Fruit fly (Drosophila melanogaster): ENCODE results near the gene CG5439.

CG5439 gene

DNA sequence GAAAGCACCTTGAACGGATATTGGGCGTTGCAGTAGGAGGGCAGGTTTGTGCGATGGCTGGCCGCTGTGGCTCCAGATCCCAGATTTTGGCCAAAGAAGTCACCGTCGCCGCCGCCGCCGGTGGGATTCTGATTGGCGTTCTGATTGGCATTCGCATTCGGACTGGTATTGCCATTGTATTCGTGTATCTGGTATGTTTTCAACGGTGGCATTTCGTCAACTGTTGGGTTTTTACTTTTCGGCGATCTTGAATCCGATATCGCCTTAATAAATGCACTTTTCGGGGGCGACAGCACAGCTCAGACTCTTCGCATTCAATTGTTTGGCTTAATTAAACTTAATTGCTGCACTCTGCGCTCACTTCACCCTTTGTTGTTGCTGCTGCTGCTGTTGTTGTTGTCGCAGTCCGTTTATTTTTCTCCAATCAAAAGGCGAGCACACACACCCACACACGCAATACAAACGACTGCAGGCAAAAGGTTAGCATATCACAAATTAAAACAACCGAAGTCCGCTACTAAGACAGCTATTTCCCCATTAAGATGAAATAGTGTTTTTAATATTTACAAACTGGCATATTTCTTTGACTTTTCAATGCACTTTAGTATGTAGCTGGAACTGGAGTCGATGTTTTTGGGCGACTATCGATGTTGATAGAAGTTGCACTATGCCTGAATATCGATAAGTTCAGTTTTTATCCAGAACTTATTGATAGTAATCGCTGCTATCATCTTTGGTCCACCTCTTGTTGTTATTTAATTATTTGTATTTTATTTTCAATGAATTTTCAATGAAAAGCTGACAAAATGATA lies 42.5 kb downstream of the CG5439 start, which contains the start of the genes CG9426 and mRF1 (continued):
- TF ChIP-seq CG2889 (GFP tag; IDR thresholded peaks at IDR 0.05) (no peak), trem (tag; optimal IDR thresholded peaks at IDR 0.05) (peak; percentile 77), CG9437 (GFP tag; optimal IDR thresholded peaks at IDR 0.05) (no peak), CG1603 (tag; optimal IDR thresholded peaks at IDR 0.05) (peak; percentile 54), NK7.1 (GFP tag; optimal IDR thresholded peaks at IDR 0.05) (no peak), caup (GFP tag; optimal IDR thresholded peaks at IDR 0.05; ENCODE audit: severe bottlenecking) (peak; percentile 5), nom (GFP tag; optimal IDR thresholded peaks at IDR 0.05) (no peak), CG2116 (GFP tag; optimal IDR thresholded peaks at IDR 0.05) (peak; percentile 92), Hr51 (GFP tag; optimal IDR thresholded peaks at IDR 0.05) (no peak), pros (GFP tag; optimal IDR thresholded peaks at IDR 0.05) (no peak), mld (GFP tag; IDR thresholded peaks at IDR 0.05; ENCODE audit: partially characterized antibody) (peak; percentile 95), salm (tag; optimal IDR thresholded peaks at IDR 0.05) (no peak), CG3163 (GFP tag; optimal IDR thresholded peaks at IDR 0.05) (no peak), C15 (GFP tag; IDR thresholded peaks at IDR 0.05) (no peak), ERR (GFP tag; optimal IDR thresholded peaks at IDR 0.05) (peak; percentile 27), Pdp1 (GFP tag; optimal IDR thresholded peaks at IDR 0.05) (peak in 1 of 2 experiments; percentile 84), CG12391 (tag; optimal IDR thresholded peaks at IDR 0.05) (peak; percentile 50), nmo (GFP tag; optimal IDR thresholded peaks at IDR 0.05) (peak; percentile 50), E2f1 (GFP tag; IDR thresholded peaks at IDR 0.05) (no peak), CG13894 (tag; optimal IDR thresholded peaks at IDR 0.05) (peak; percentile 3), CG12155 (GFP tag; optimal IDR thresholded peaks at IDR 0.05) (peak; percentile 17), CG14667 (GFP tag; IDR thresholded peaks at IDR 0.05) (no peak), sisA (GFP tag; IDR thresholded peaks at IDR 0.05) (no peak), wor (GFP tag; IDR thresholded peaks at IDR 0.05) (no peak), gro (GFP tag; optimal IDR thresholded peaks at IDR 0.05) (peak; percentile 35), CG1832 (GFP tag; optimal IDR thresholded peaks at IDR 0.05) (no peak), HmgZ (tag; optimal IDR thresholded peaks at IDR 0.05) (peak; percentile 37), Nf-YB (GFP tag; optimal IDR thresholded peaks at IDR 0.05) (peak; percentile 84), CG7357 (GFP tag; IDR thresholded peaks at IDR 0.05) (no peak), CG8281 (tag; optimal IDR thresholded peaks at IDR 0.05) (no peak), disco-r (GFP tag; optimal IDR thresholded peaks at IDR 0.05) (no peak), CG30431 (GFP tag; optimal IDR thresholded peaks at IDR 0.05) (no peak), br (optimal IDR thresholded peaks at IDR 0.05) (no peak), Hr78 (GFP tag; optimal IDR thresholded peaks at IDR 0.05) (no peak), MTF-1 (GFP tag; optimal IDR thresholded peaks at IDR 0.05; ENCODE audit: borderline replicate concordance) (no peak), Sin3A (optimal IDR thresholded peaks at IDR 0.05) (peak; percentile 59), CG9727 (GFP tag; optimal IDR thresholded peaks at IDR 0.05) (peak; percentile 3), CG17186 (GFP tag; optimal IDR thresholded peaks at IDR 0.05) (peak; percentile 19), CG30403 (GFP tag; optimal IDR thresholded peaks at IDR 0.05) (peak; percentile 12), Hand (GFP tag; optimal IDR thresholded peaks at IDR 0.05) (no peak), peb (GFP tag; IDR thresholded peaks at IDR 0.05) (no peak), jigr1 (GFP tag; IDR thresholded peaks at IDR 0.05) (no peak), MBD-R2 (GFP tag; IDR thresholded peaks at IDR 0.05) (peak; percentile 83), Elba2 (GFP tag; optimal IDR thresholded peaks at IDR 0.05) (peak; percentile 86), amos (GFP tag; IDR thresholded peaks at IDR 0.05; ENCODE audit: partially characterized antibody) (peak; percentile 97), CG3407 (GFP tag; optimal IDR thresholded peaks at IDR 0.05) (no peak), Sox100B (GFP tag; optimal IDR thresholded peaks at IDR 0.05) (no peak), CG7372 (GFP tag; IDR thresholded peaks at IDR 0.05) (no peak), Nf-YC (tag; optimal IDR thresholded peaks at IDR 0.05) (peak; percentile 90)
